Fruit fly (Drosophila melanogaster) whole organism, embryonic: ENCODE measurements around the gene CG12054.
A peak's percentile ranks its signal among the peaks of the same experiment; 100 is the strongest.

ENCODE experiments used
- CG32767 ChIP-seq: fragments of 200-800 bp; sonication (Bioruptor generic); IDR thresholded peaks from 2 replicates; pipeline ENCODE4 v1.3.6; 2022; ENCODE audit warnings: missing biosample characterization, missing genetic modification characterization
- CG7357 ChIP-seq: fragments of 200-800 bp; sonication (Bioruptor generic); IDR thresholded peaks from 3 replicates; pipeline ENCODE4 v1.3.6; 2022; ENCODE audit warnings: missing biosample characterization, missing genetic modification characterization
- CG7839 ChIP-seq: fragments of 200-800 bp; sonication (Bioruptor generic); optimal IDR thresholded peaks from 3 replicates; lab custom pipeline; 2018; ENCODE audit warnings: missing biosample characterization, mild to moderate bottlenecking, missing genetic modification characterization, moderate library complexity
- CG8359 ChIP-seq: fragments of 200-800 bp; sonication (Bioruptor generic); optimal IDR thresholded peaks from 2 replicates; lab custom pipeline; 2017; ENCODE audit warnings: missing biosample characterization, mild to moderate bottlenecking, missing genetic modification characterization, borderline replicate concordance
- E2f1 ChIP-seq: fragments of 200-800 bp; sonication (Bioruptor generic); IDR thresholded peaks from 2 replicates; pipeline ENCODE4 v1.3.6; 2022; ENCODE audit warnings: missing biosample characterization, missing genetic modification characterization
- ERR ChIP-seq: fragments of 200-800 bp; sonication (Bioruptor generic); optimal IDR thresholded peaks from 2 replicates; lab custom pipeline; 2016; ENCODE audit warnings: missing biosample characterization, missing genetic modification characterization
- NC2α ChIP-seq: fragments of 200-800 bp; sonication (Bioruptor generic); optimal IDR thresholded peaks from 2 replicates; lab custom pipeline; 2016; ENCODE audit warnings: missing biosample characterization, missing genetic modification characterization
- vvl ChIP-seq: fragments of 200-800 bp; sonication (Bioruptor generic); IDR thresholded peaks from 2 replicates; pipeline ENCODE4 v1.3.6; 2022; ENCODE audit warnings: missing biosample characterization, missing genetic modification characterization
- zen2 ChIP-seq: fragments of 200-800 bp; sonication (Bioruptor generic); IDR thresholded peaks from 3 replicates; pipeline ENCODE4 v1.3.6; 2022; ENCODE audit warnings: missing biosample characterization, missing genetic modification characterization; ENCODE audit not compliant: partially characterized antibody

Gene CG12054

dm6 chr3R:31270783-31271427 is 50.4 kb downstream of the CG12054 start (continued):
- TF ChIP-seq vvl = peak; percentile 16; the same call in 1 of the 2 replicates
- no peak for TF ChIP-seq zen2 (GFP tag; lab: Robert Waterston, UW)
- TF ChIP-seq E2f1 = no peak
- no peak for TF ChIP-seq CG8359 (GFP tag; lab: Kevin White, UChicago)
- no peak for TF ChIP-seq NC2α
- TF ChIP-seq CG32767 (GFP tag; lab: Robert Waterston, UW) = no peak
- TF ChIP-seq ERR (GFP tag; lab: Kevin White, UChicago) = no peak
- TF ChIP-seq CG7839 = peak; percentile 6
- TF ChIP-seq CG7357 (GFP tag; lab: Robert Waterston, UW) = 0 out of 3 replicates have a peak, but pooled peaks have one; percentile 13
